Fruit fly (Drosophila melanogaster) whole organism, prepupa: Measurements from ENCODE around the gene CG14014.

Source experiments
- CG10669 ChIP-seq: fragments of 200-800 bp; sonication (Bioruptor generic); optimal IDR thresholded peaks from 3 replicates; lab custom pipeline; 2018; ENCODE audit warnings: missing biosample characterization, mild to moderate bottlenecking, missing genetic modification characterization, moderate library complexity
- CG11294 ChIP-seq: fragments of 200-800 bp; sonication (Bioruptor generic); IDR thresholded peaks from 2 replicates; pipeline ENCODE4 v1.3.6; 2022; ENCODE audit warnings: missing biosample characterization, missing genetic modification characterization
- CG11762 ChIP-seq: fragments of 200-800 bp; sonication (Bioruptor generic); optimal IDR thresholded peaks from 3 replicates; lab custom pipeline; 2016; ENCODE audit warnings: missing biosample characterization, missing genetic modification characterization; ENCODE audit not compliant: insufficient read depth
- CG11902 ChIP-seq: fragments of 200-800 bp; sonication (Bioruptor generic); optimal IDR thresholded peaks from 3 replicates; lab custom pipeline; 2016; ENCODE audit warnings: missing biosample characterization, missing genetic modification characterization
- CG15336 ChIP-seq: fragments of 200-800 bp; sonication (Bioruptor generic); IDR thresholded peaks from 2 replicates; pipeline ENCODE4 v1.3.6; 2022; ENCODE audit warnings: missing biosample characterization, missing genetic modification characterization
- CG1621 ChIP-seq: fragments of 200-800 bp; sonication (Bioruptor generic); optimal IDR thresholded peaks from 3 replicates; lab custom pipeline; 2018; ENCODE audit warnings: missing biosample characterization, mild to moderate bottlenecking, missing genetic modification characterization
- CG16779 ChIP-seq: fragments of 200-800 bp; sonication (Bioruptor generic); optimal IDR thresholded peaks from 3 replicates; lab custom pipeline; 2017; ENCODE audit warnings: missing biosample characterization, mild to moderate bottlenecking, missing genetic modification characterization
- CG3032 ChIP-seq: fragments of 200-800 bp; optimal IDR thresholded peaks from 2 replicates; lab custom pipeline; 2019; ENCODE audit warnings: missing biosample characterization, mild to moderate bottlenecking, missing genetic modification characterization, moderate library complexity
- CG31627 ChIP-seq: fragments of 200-800 bp; sonication (Bioruptor generic); optimal IDR thresholded peaks from 3 replicates; lab custom pipeline; 2016; ENCODE audit warnings: missing biosample characterization, missing genetic modification characterization
- CG6163 ChIP-seq: fragments of 200-800 bp; sonication (Bioruptor generic); IDR thresholded peaks from 3 replicates; pipeline ENCODE4 v1.3.6; 2022; ENCODE audit warnings: missing biosample characterization, missing genetic modification characterization
- CG6276 ChIP-seq: fragments of 200-800 bp; sonication (Bioruptor generic); optimal IDR thresholded peaks from 2 replicates; lab custom pipeline; 2017; ENCODE audit warnings: missing biosample characterization, mild to moderate bottlenecking, missing genetic modification characterization
- CG6792 ChIP-seq: fragments of 200-800 bp; sonication (Bioruptor generic); optimal IDR thresholded peaks from 3 replicates; lab custom pipeline; 2016; ENCODE audit warnings: missing biosample characterization, missing genetic modification characterization
- CG6808 ChIP-seq: fragments of 200-800 bp; sonication (Bioruptor generic); optimal IDR thresholded peaks from 3 replicates; lab custom pipeline; 2017; ENCODE audit warnings: missing biosample characterization, missing genetic modification characterization, mild to moderate bottlenecking, moderate library complexity, missing genetic modification reagents
- CG6854 ChIP-seq: fragments of 200-800 bp; sonication (Bioruptor generic); optimal IDR thresholded peaks from 2 replicates; lab custom pipeline; 2017; ENCODE audit warnings: missing biosample characterization, mild to moderate bottlenecking, missing genetic modification characterization
- CG8119 ChIP-seq: fragments of 200-800 bp; sonication (Bioruptor generic); IDR thresholded peaks from 3 replicates; pipeline ENCODE4 v1.3.6; 2022; ENCODE audit warnings: missing biosample characterization, missing genetic modification characterization
- CG8632 ChIP-seq: fragments of 200-800 bp; sonication (Bioruptor generic); optimal IDR thresholded peaks from 3 replicates; lab custom pipeline; 2016; ENCODE audit warnings: missing biosample characterization, missing genetic modification characterization
- Eip75B ChIP-seq: fragments of 200-800 bp; sonication (Bioruptor generic); optimal IDR thresholded peaks from 3 replicates; lab custom pipeline; 2016; ENCODE audit warnings: missing biosample characterization, missing genetic modification characterization
- Eip78C ChIP-seq: fragments of 200-800 bp; sonication (Bioruptor generic); peaks from one replicate; lab custom pipeline; 2016; ENCODE audit warnings: missing biosample characterization, missing genetic modification characterization
- Eip93F ChIP-seq: fragments of 200-800 bp; sonication (Bioruptor generic); optimal IDR thresholded peaks from 2 replicates; lab custom pipeline; 2016; ENCODE audit warnings: missing biosample characterization, mild to moderate bottlenecking, missing genetic modification characterization
- Ets96B ChIP-seq: fragments of 200-800 bp; optimal IDR thresholded peaks from 2 replicates; lab custom pipeline; 2019; ENCODE audit warnings: missing biosample characterization, mild to moderate bottlenecking, missing genetic modification characterization, moderate library complexity
- Gug ChIP-seq: fragments of 200-800 bp; sonication (Bioruptor generic); IDR thresholded peaks from 2 replicates; pipeline ENCODE4 v1.3.6; 2022; ENCODE audit warnings: missing biosample characterization, missing genetic modification characterization
- Hr39 ChIP-seq: fragments of 200-800 bp; sonication (Bioruptor generic); optimal IDR thresholded peaks from 2 replicates; lab custom pipeline; 2016; ENCODE audit warnings: missing biosample characterization, missing genetic modification characterization
- Hr4 ChIP-seq: fragments of 200-800 bp; sonication (Bioruptor generic); optimal IDR thresholded peaks from 3 replicates; lab custom pipeline; 2016; ENCODE audit warnings: missing biosample characterization, missing genetic modification characterization
- Lpt ChIP-seq: fragments of 200-800 bp; sonication (Bioruptor generic); optimal IDR thresholded peaks from 3 replicates; lab custom pipeline; 2016; ENCODE audit warnings: missing biosample characterization, missing genetic modification characterization
- Met ChIP-seq: fragments of 200-800 bp; sonication (Bioruptor generic); optimal IDR thresholded peaks from 3 replicates; lab custom pipeline; 2016; ENCODE audit warnings: missing biosample characterization, missing genetic modification characterization
- OdsH ChIP-seq: fragments of 200-800 bp; sonication (Bioruptor generic); optimal IDR thresholded peaks from 3 replicates; lab custom pipeline; 2016; ENCODE audit warnings: missing biosample characterization, missing genetic modification characterization
- Smox ChIP-seq: fragments of 200-800 bp; sonication (Bioruptor generic); optimal IDR thresholded peaks from 3 replicates; lab custom pipeline; 2016; ENCODE audit warnings: missing biosample characterization, missing genetic modification characterization
- Sox15 ChIP-seq: fragments of 200-800 bp; sonication (Bioruptor generic); optimal IDR thresholded peaks from 3 replicates; lab custom pipeline; 2016; ENCODE audit warnings: missing biosample characterization, missing genetic modification characterization
- acj6 ChIP-seq: fragments of 200-800 bp; sonication (Bioruptor generic); optimal IDR thresholded peaks from 3 replicates; lab custom pipeline; 2016; ENCODE audit warnings: missing biosample characterization, missing genetic modification characterization
- cyc ChIP-seq: fragments of 200-800 bp; sonication (Bioruptor generic); optimal IDR thresholded peaks from 3 replicates; lab custom pipeline; 2016; ENCODE audit warnings: missing biosample characterization, missing genetic modification characterization
- dac ChIP-seq: fragments of 200-800 bp; sonication (Bioruptor generic); optimal IDR thresholded peaks from 2 replicates; lab custom pipeline; 2017; ENCODE audit warnings: missing biosample characterization, mild to moderate bottlenecking, missing genetic modification characterization
- eg ChIP-seq: fragments of 200-800 bp; sonication (Bioruptor generic); IDR thresholded peaks from 3 replicates; pipeline ENCODE4 v1.3.6; 2022; ENCODE audit warnings: missing biosample characterization, missing genetic modification characterization
- esn ChIP-seq: fragments of 200-800 bp; sonication (Bioruptor generic); optimal IDR thresholded peaks from 2 replicates; lab custom pipeline; 2016; ENCODE audit warnings: missing biosample characterization, mild to moderate bottlenecking, missing genetic modification characterization, moderate library complexity
- fkh ChIP-seq: fragments of 200-800 bp; sonication (Bioruptor generic); optimal IDR thresholded peaks from 3 replicates; lab custom pipeline; 2017; ENCODE audit warnings: missing biosample characterization, mild to moderate bottlenecking, missing genetic modification characterization, moderate library complexity
- lz ChIP-seq: fragments of 200-800 bp; sonication (Bioruptor generic); optimal IDR thresholded peaks from 3 replicates; lab custom pipeline; 2016; ENCODE audit warnings: missing biosample characterization, missing genetic modification characterization
- pdm3 ChIP-seq: fragments of 200-800 bp; sonication (Bioruptor generic); optimal IDR thresholded peaks from 3 replicates; lab custom pipeline; 2016; ENCODE audit warnings: missing biosample characterization, missing genetic modification characterization
- salr ChIP-seq, 2 experiments: fragments of 200-800 bp; sonication (Bioruptor generic); optimal IDR thresholded peaks; 3 replicates each; lab custom pipeline; 2016 to 2018; ENCODE audit warnings: missing biosample characterization in 2 of 2, missing genetic modification characterization in 2 of 2, mild to moderate bottlenecking in 1 of 2
- spab ChIP-seq: fragments of 200-800 bp; sonication (Bioruptor generic); optimal IDR thresholded peaks from 2 replicates; lab custom pipeline; 2017; ENCODE audit warnings: missing biosample characterization, mild to moderate bottlenecking, missing genetic modification characterization, missing genetic modification reagents
- ss ChIP-seq, 2 experiments: fragments of 200-800 bp; sonication (Bioruptor generic); optimal IDR thresholded peaks; 2 replicates in 1 of 2; 3 replicates in 1 of 2; lab custom pipeline; 2017 to 2018; ENCODE audit warnings: mild to moderate bottlenecking in 2 of 2, missing biosample characterization in 2 of 2, missing genetic modification characterization in 2 of 2, moderate library complexity in 1 of 2
- svp ChIP-seq: fragments of 200-800 bp; sonication (Bioruptor generic); peaks from one replicate; lab custom pipeline; 2016; ENCODE audit warnings: missing biosample characterization, missing genetic modification characterization
- topi ChIP-seq: fragments of 200-800 bp; sonication (Bioruptor generic); optimal IDR thresholded peaks from 3 replicates; lab custom pipeline; 2016; ENCODE audit warnings: missing biosample characterization, missing genetic modification characterization

Gene CG14014

DNA sequence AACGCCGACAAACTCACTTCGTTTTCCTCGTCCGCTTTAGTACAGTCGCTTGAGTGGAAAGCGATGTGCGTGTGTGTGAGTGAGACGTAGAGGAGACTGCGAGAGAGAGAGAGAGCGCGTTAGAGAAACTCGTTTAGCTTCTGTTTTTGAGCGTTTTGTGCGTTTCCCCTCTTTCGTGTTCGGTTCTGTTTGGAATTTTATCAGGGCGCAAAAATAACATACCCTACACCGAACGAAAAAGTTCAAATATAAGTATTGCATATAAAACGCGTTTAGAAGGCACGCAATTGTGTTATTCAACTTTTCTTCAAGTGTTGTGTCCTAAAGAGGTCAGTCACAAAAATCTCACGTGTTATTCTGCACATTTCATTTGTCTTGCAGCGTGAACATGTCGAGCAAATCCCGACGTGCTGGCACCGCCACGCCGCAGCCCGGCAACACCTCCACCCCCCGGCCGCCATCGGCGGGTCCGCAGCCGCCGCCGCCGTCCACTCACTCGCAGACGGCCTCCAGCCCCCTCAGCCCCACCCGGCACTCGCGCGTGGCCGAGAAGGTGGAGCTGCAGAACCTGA is 7.6 kb downstream of the CG14014 start:
- TF ChIP-seq Met (GFP tag; lab: Kevin White, UChicago) (no peak), Gug (GFP tag; lab: Robert Waterston, UW) (peak; percentile 34; the same call in 1 of the 2 replicates), esn (GFP tag; lab: Kevin White, UChicago) (peak; percentile 24), Lpt (GFP tag; lab: Kevin White, UChicago) (peak; percentile 42), CG1621 (tag; lab: Kevin White, UChicago) (no peak), CG11902 (GFP tag; lab: Kevin White, UChicago) (no peak), Sox15 (no peak), CG11294 (GFP tag; lab: Robert Waterston, UW) (0 out of 2 replicates have a peak, but pooled peaks have one; percentile 20), Eip75B (GFP tag; lab: Kevin White, UChicago) (peak; percentile 51), acj6 (GFP tag; lab: Kevin White, UChicago) (no peak), OdsH (GFP tag; lab: Kevin White, UChicago) (no peak), Eip78C (peak; percentile 73), cyc (GFP tag; lab: Kevin White, UChicago) (peak; percentile 33), CG8119 (GFP tag; lab: Robert Waterston, UW) (peak; percentile 64; the same call in 2 of the 3 replicates), CG6163 (GFP tag; lab: Robert Waterston, UW) (peak; percentile 55; the same call in 1 of the 3 replicates), fkh (GFP tag; lab: Kevin White, UChicago) (no peak), CG3032 (tag; lab: Kevin White, UChicago) (peak; percentile 2), CG16779 (no peak), topi (GFP tag; lab: Kevin White, UChicago) (peak; percentile 3), CG6854 (GFP tag; lab: Kevin White, UChicago) (no peak), ss (GFP tag; optimal IDR thresholded peaks at IDR 0.05; lab: Kevin White, UChicago) (peak in 1 of 2 experiments; percentile 43), Hr39 (GFP tag; lab: Kevin White, UChicago) (peak; percentile 32), CG31627 (GFP tag; lab: Kevin White, UChicago) (peak; percentile 13), spab (no peak), salr (GFP tag; optimal IDR thresholded peaks at IDR 0.05; lab: Kevin White, UChicago) (no peak), CG10669 (GFP tag; lab: Kevin White, UChicago) (no peak), Eip93F (GFP tag; lab: Kevin White, UChicago) (no peak), CG6792 (peak; percentile 21), Smox (GFP tag; lab: Kevin White, UChicago) (peak; percentile 27), pdm3 (peak; percentile 29), CG6808 (no peak), Ets96B (tag; lab: Kevin White, UChicago) (peak; percentile 11), CG11762 (peak; percentile 8), CG15336 (GFP tag; lab: Robert Waterston, UW) (peak; percentile 65), CG8632 (GFP tag; lab: Kevin White, UChicago) (no peak), eg (peak; percentile 76), svp (GFP tag; lab: Kevin White, UChicago) (peak; percentile 54), CG6276 (no peak), lz (peak; percentile 28), dac (GFP tag; lab: Kevin White, UChicago) (peak; percentile 17), Hr4 (GFP tag; lab: Kevin White, UChicago) (no peak)
- TF ChIP-seq, all 60 proteins: peak for 24
